Worm (Caenorhabditis elegans) whole organism, L1 larva: ENCODE measurements around the gene F10E9.2.

ENCODE experiments used
- C04F5.9 ChIP-seq: sonication (generic microtip); optimal IDR thresholded peaks from 2 replicates; lab custom pipeline; 2016; ENCODE audit warnings: missing genetic modification characterization, missing compliant biosample characterization
- C16A3.4 ChIP-seq: fragments of 150-350 bp; optimal IDR thresholded peaks from 2 replicates; lab custom pipeline; 2014; ENCODE audit warnings: missing biosample characterization, missing genetic modification characterization
- C34B4.2 ChIP-seq: sonication (generic microtip); optimal IDR thresholded peaks from 2 replicates; lab custom pipeline; 2017; ENCODE audit warnings: mild to moderate bottlenecking, missing genetic modification characterization, missing compliant biosample characterization
- F16B12.6 ChIP-seq: fragments of 150-350 bp; optimal IDR thresholded peaks from 2 replicates; lab custom pipeline; 2014; ENCODE audit warnings: missing biosample characterization, missing genetic modification characterization
- Y116A8C.19 ChIP-seq: sonication (generic microtip); optimal IDR thresholded peaks from 2 replicates; lab custom pipeline; 2016; ENCODE audit warnings: missing compliant biosample characterization, missing genetic modification characterization, borderline replicate concordance
- alr-1 ChIP-seq: fragments of 200-800 bp; sonication (Bioruptor generic); optimal IDR thresholded peaks from 2 replicates; lab custom pipeline; 2018; ENCODE audit warnings: borderline replicate concordance, mild to moderate bottlenecking, missing genetic modification characterization, missing compliant biosample characterization
- ama-1 ChIP-seq: fragments of 150-350 bp; optimal IDR thresholded peaks from 2 replicates; lab custom pipeline; 2014
- blmp-1 ChIP-seq: fragments of 150-350 bp; optimal IDR thresholded peaks from 2 replicates; lab custom pipeline; 2014; ENCODE audit warnings: missing biosample characterization, missing genetic modification characterization
- ceh-88 ChIP-seq: fragments of 200-800 bp; sonication (Bioruptor generic); IDR thresholded peaks from 2 replicates; pipeline ENCODE4 v1.3.6; 2022; ENCODE audit warnings: missing genetic modification characterization, missing compliant biosample characterization
- ceh-90 ChIP-seq: sonication (generic microtip); optimal IDR thresholded peaks from 2 replicates; lab custom pipeline; 2016; ENCODE audit warnings: missing genetic modification characterization, missing compliant biosample characterization
- ces-1 ChIP-seq: fragments of 150-350 bp; optimal IDR thresholded peaks from 2 replicates; lab custom pipeline; 2014; ENCODE audit warnings: missing biosample characterization, missing genetic modification reagents, missing genetic modification characterization
- dpl-1 ChIP-seq, 3 experiments: fragments of 150-350 bp in 2 of 3; sonication (generic microtip) in 1 of 3; optimal IDR thresholded peaks; 2 replicates each; lab custom pipeline; 2014 to 2017; ENCODE audit warnings: missing biosample characterization in 3 of 3, missing genetic modification characterization in 3 of 3, missing genetic modification reagents in 3 of 3
- dsc-1 ChIP-seq: sonication (generic microtip); optimal IDR thresholded peaks from 2 replicates; lab custom pipeline; 2016; ENCODE audit warnings: mild to moderate bottlenecking, missing genetic modification characterization, missing compliant biosample characterization
- efl-1 ChIP-seq, 4 experiments: fragments of 150-350 bp; optimal IDR thresholded peaks in 3 of 4; peaks in 1 of 4; 1 replicate in 1 of 4; 2 replicates in 3 of 4; lab custom pipeline; 2014; ENCODE audit warnings: missing biosample characterization in 2 of 4, missing genetic modification characterization in 2 of 4, missing genetic modification reagents in 2 of 4
- egl-27 ChIP-seq, 2 experiments: fragments of 150-350 bp in 1 of 2; sonication (generic microtip); optimal IDR thresholded peaks; 3 replicates each; lab custom pipeline; 2017 to 2018; ENCODE audit warnings: missing biosample characterization in 2 of 2, missing genetic modification characterization in 2 of 2, missing genetic modification reagents in 2 of 2
- elt-2 ChIP-seq: sonication (generic microtip); optimal IDR thresholded peaks from 2 replicates; lab custom pipeline; 2016; ENCODE audit warnings: missing genetic modification characterization, mild to moderate bottlenecking, inconsistent platforms, missing compliant biosample characterization, missing genetic modification reagents
- elt-3 ChIP-seq, 6 experiments: fragments of 150-350 bp in 1 of 6; sonication (generic microtip); optimal IDR thresholded peaks; 2 replicates each; lab custom pipeline; 2017 to 2018; ENCODE audit warnings: missing biosample characterization in 6 of 6, missing genetic modification characterization in 6 of 6, inconsistent platforms in 1 of 6
- ets-5 ChIP-seq: fragments of 200-800 bp; sonication (Bioruptor generic); IDR thresholded peaks from 2 replicates; pipeline ENCODE4 v1.3.6; 2022; ENCODE audit warnings: missing genetic modification characterization, missing compliant biosample characterization
- fkh-10 ChIP-seq: sonication (generic microtip); optimal IDR thresholded peaks from 2 replicates; lab custom pipeline; 2017; ENCODE audit warnings: missing biosample characterization, missing genetic modification reagents, missing genetic modification characterization
- fkh-8 ChIP-seq: sonication (generic microtip); optimal IDR thresholded peaks from 2 replicates; lab custom pipeline; 2016; ENCODE audit warnings: mild to moderate bottlenecking, missing genetic modification characterization, missing compliant biosample characterization
- fos-1 ChIP-seq: fragments of 150-350 bp; optimal IDR thresholded peaks from 2 replicates; lab custom pipeline; 2014; ENCODE audit warnings: missing biosample characterization, missing genetic modification characterization
- grh-1 ChIP-seq: fragments of 200-800 bp; sonication (Bioruptor generic); IDR thresholded peaks from 2 replicates; pipeline ENCODE4 v1.3.6; 2022; ENCODE audit warnings: missing genetic modification reagents, missing genetic modification characterization, missing compliant biosample characterization
- hlh-17 ChIP-seq: fragments of 200-800 bp; sonication (Bioruptor generic); optimal IDR thresholded peaks from 2 replicates; lab custom pipeline; 2018; ENCODE audit warnings: missing genetic modification characterization, mild to moderate bottlenecking, missing compliant biosample characterization, moderate library complexity, borderline replicate concordance
- hlh-4 ChIP-seq: sonication (generic microtip); optimal IDR thresholded peaks from 2 replicates; lab custom pipeline; 2016; ENCODE audit warnings: mild to moderate bottlenecking, missing genetic modification characterization, missing compliant biosample characterization
- irx-1 ChIP-seq: sonication (generic microtip); optimal IDR thresholded peaks from 2 replicates; lab custom pipeline; 2016; ENCODE audit warnings: missing genetic modification characterization, missing compliant biosample characterization
- isw-1 ChIP-seq: fragments of 200-800 bp; sonication (Bioruptor generic); IDR thresholded peaks from 2 replicates; pipeline ENCODE4 v1.3.6; 2022; ENCODE audit warnings: missing genetic modification characterization, missing compliant biosample characterization
- jun-1 ChIP-seq: fragments of 150-350 bp; optimal IDR thresholded peaks from 2 replicates; lab custom pipeline; 2014; ENCODE audit warnings: missing biosample characterization, missing genetic modification reagents, missing genetic modification characterization
- lin-15B ChIP-seq: fragments of 150-350 bp; sonication (generic microtip); optimal IDR thresholded peaks from 3 replicates; lab custom pipeline; 2014; ENCODE audit warnings: missing biosample characterization, missing genetic modification characterization
- lin-39 ChIP-seq: fragments of 150-350 bp; optimal IDR thresholded peaks from 2 replicates; lab custom pipeline; 2014; ENCODE audit warnings: missing biosample characterization, missing genetic modification reagents, missing genetic modification characterization
- lir-3 ChIP-seq: sonication (generic microtip); optimal IDR thresholded peaks from 2 replicates; lab custom pipeline; 2016; ENCODE audit warnings: mild to moderate bottlenecking, missing genetic modification characterization, moderate library complexity, missing compliant biosample characterization; ENCODE audit not compliant: poor library complexity
- lsy-2 ChIP-seq, 2 experiments: fragments of 150-350 bp; optimal IDR thresholded peaks; 2 replicates each; lab custom pipeline; 2014; ENCODE audit warnings: missing biosample characterization in 2 of 2, missing genetic modification characterization in 2 of 2
- mdl-1 ChIP-seq, 2 experiments: fragments of 150-350 bp; optimal IDR thresholded peaks; 2 replicates each; lab custom pipeline; 2014 to 2017; ENCODE audit warnings: missing biosample characterization in 2 of 2, missing genetic modification characterization in 2 of 2, inconsistent platforms in 1 of 2
- mep-1 ChIP-seq: fragments of 150-350 bp; optimal IDR thresholded peaks from 2 replicates; lab custom pipeline; 2014; ENCODE audit warnings: missing biosample characterization, missing genetic modification characterization
- nhr-11 ChIP-seq: fragments of 150-350 bp; optimal IDR thresholded peaks from 2 replicates; lab custom pipeline; 2014; ENCODE audit warnings: missing biosample characterization, missing genetic modification characterization
- nhr-19 ChIP-seq: fragments of 200-800 bp; sonication (Bioruptor generic); conservative IDR thresholded peaks from 2 replicates; pipeline ENCODE4 v1.3.6; 2022; ENCODE audit warnings: missing genetic modification characterization, missing compliant biosample characterization
- nhr-20 ChIP-seq: sonication (generic microtip); optimal IDR thresholded peaks from 2 replicates; lab custom pipeline; 2016; ENCODE audit warnings: mild to moderate bottlenecking, missing genetic modification characterization, missing compliant biosample characterization
- nhr-237 ChIP-seq: fragments of 150-350 bp; optimal IDR thresholded peaks from 2 replicates; lab custom pipeline; 2014; ENCODE audit warnings: missing biosample characterization, missing genetic modification characterization
- nhr-28 ChIP-seq: fragments of 150-350 bp; optimal IDR thresholded peaks from 2 replicates; lab custom pipeline; 2014; ENCODE audit warnings: missing biosample characterization, missing genetic modification characterization
- nhr-71 ChIP-seq: sonication (generic microtip); optimal IDR thresholded peaks from 2 replicates; lab custom pipeline; 2016; ENCODE audit warnings: mild to moderate bottlenecking, missing genetic modification characterization, moderate library complexity, missing compliant biosample characterization
- nhr-76 ChIP-seq: sonication (generic microtip); optimal IDR thresholded peaks from 2 replicates; lab custom pipeline; 2017; ENCODE audit warnings: missing biosample characterization, missing genetic modification characterization
- nhr-77 ChIP-seq: fragments of 150-350 bp; optimal IDR thresholded peaks from 2 replicates; lab custom pipeline; 2014; ENCODE audit warnings: missing biosample characterization, missing genetic modification characterization
- nhr-84 ChIP-seq: sonication (generic microtip); optimal IDR thresholded peaks from 2 replicates; lab custom pipeline; 2017; ENCODE audit warnings: missing biosample characterization, missing genetic modification characterization
- pqm-1 ChIP-seq: sonication (generic microtip); optimal IDR thresholded peaks from 3 replicates; lab custom pipeline; 2017; ENCODE audit warnings: missing biosample characterization, missing genetic modification characterization
- skn-1 ChIP-seq: fragments of 150-350 bp; optimal IDR thresholded peaks from 2 replicates; lab custom pipeline; 2014; ENCODE audit warnings: missing biosample characterization, missing genetic modification characterization
- snpc-4 ChIP-seq: fragments of 150-350 bp; optimal IDR thresholded peaks from 2 replicates; lab custom pipeline; 2014; ENCODE audit warnings: missing biosample characterization, missing genetic modification characterization
- snu-23 ChIP-seq: sonication (generic microtip); optimal IDR thresholded peaks from 2 replicates; lab custom pipeline; 2016; ENCODE audit warnings: missing genetic modification characterization, missing compliant biosample characterization
- tbx-2 ChIP-seq: sonication (generic microtip); optimal IDR thresholded peaks from 2 replicates; lab custom pipeline; 2016; ENCODE audit warnings: missing genetic modification characterization, missing compliant biosample characterization
- tlp-1 ChIP-seq: fragments of 150-350 bp; optimal IDR thresholded peaks from 2 replicates; lab custom pipeline; 2014; ENCODE audit warnings: missing biosample characterization, missing genetic modification characterization
- unc-86 ChIP-seq: sonication (generic microtip); optimal IDR thresholded peaks from 2 replicates; lab custom pipeline; 2016; ENCODE audit warnings: missing genetic modification characterization, missing compliant biosample characterization
- xbp-1 ChIP-seq: sonication (generic microtip); optimal IDR thresholded peaks from 2 replicates; lab custom pipeline; 2016; ENCODE audit warnings: missing genetic modification characterization, missing compliant biosample characterization
- zag-1 ChIP-seq: fragments of 150-350 bp; optimal IDR thresholded peaks from 2 replicates; lab custom pipeline; 2014; ENCODE audit warnings: missing biosample characterization, missing genetic modification characterization
- ztf-11 ChIP-seq, 2 experiments: sonication (generic microtip); optimal IDR thresholded peaks; 2 replicates each; lab custom pipeline; 2016 to 2017; ENCODE audit warnings: missing genetic modification characterization in 2 of 2, missing biosample characterization in 1 of 2, missing compliant biosample characterization in 1 of 2

Gene F10E9.2

ce11 chrIII:8310239-8311057 lies 2.0 kb upstream of the F10E9.2 start, which contains the start of gene F10E9.3:
F10E9.3 (plus strand) TSS chrIII:8311007.
- TF ChIP-seq blmp-1 (peak; percentile 50), Y116A8C.19 (tag; lab: Kevin White, UChicago) (no peak), nhr-71 (tag; lab: Kevin White, UChicago) (no peak), jun-1 (tag; lab: Kevin White, UChicago) (no peak), ceh-90 (tag; lab: Kevin White, UChicago) (no peak), alr-1 (no peak), mep-1 (tag; lab: Kevin White, UChicago) (no peak), elt-2 (tag; lab: Kevin White, UChicago) (no peak), nhr-20 (tag; lab: Kevin White, UChicago) (no peak), elt-3 (tag; optimal IDR thresholded peaks at IDR 0.05; lab: Kevin White, UChicago) (no peak), tbx-2 (tag; lab: Kevin White, UChicago) (no peak), lir-3 (no peak), ama-1 (lab: Kevin White, UChicago) (no peak), nhr-76 (tag; lab: Kevin White, UChicago) (no peak), efl-1 (optimal IDR thresholded peaks at IDR 0.05; lab: Kevin White, UChicago) (peak; percentile 42 to 58), efl-1 (GFP tag; optimal IDR thresholded peaks at IDR 0.05 in 1 of 2; lab: Kevin White, UChicago) (peak; percentile 16 to 86), lsy-2 (tag; optimal IDR thresholded peaks at IDR 0.05; lab: Kevin White, UChicago) (peak; percentile 80 to 97), fos-1 (tag; lab: Kevin White, UChicago) (no peak), ztf-11 (tag; optimal IDR thresholded peaks at IDR 0.05; lab: Kevin White, UChicago) (no peak), nhr-237 (no peak), C16A3.4 (tag; lab: Kevin White, UChicago) (peak; percentile 3), dsc-1 (tag; lab: Kevin White, UChicago) (no peak), pqm-1 (tag; lab: Kevin White, UChicago) (no peak), nhr-84 (tag; lab: Kevin White, UChicago) (no peak), snu-23 (GFP tag; lab: Kevin White, UChicago) (peak; percentile 23), irx-1 (tag; lab: Kevin White, UChicago) (no peak), hlh-17 (no peak), ceh-88 (GFP tag; lab: Robert Waterston, UW) (no peak), lin-39 (tag; lab: Kevin White, UChicago) (no peak), lin-15B (tag; lab: Kevin White, UChicago) (no peak), snpc-4 (tag; lab: Kevin White, UChicago) (no peak), mdl-1 (tag; optimal IDR thresholded peaks at IDR 0.05; lab: Kevin White, UChicago) (no peak), xbp-1 (tag; lab: Kevin White, UChicago) (no peak), skn-1 (tag; lab: Kevin White, UChicago) (peak; percentile 21), C04F5.9 (tag; lab: Kevin White, UChicago) (no peak), tlp-1 (tag; lab: Kevin White, UChicago) (no peak), nhr-11 (tag; lab: Kevin White, UChicago) (no peak), fkh-10 (GFP tag; lab: Kevin White, UChicago) (no peak), fkh-8 (tag; lab: Kevin White, UChicago) (no peak), nhr-19 (no peak), ces-1 (GFP tag; lab: Kevin White, UChicago) (no peak), zag-1 (tag; lab: Kevin White, UChicago) (no peak), egl-27 (tag; optimal IDR thresholded peaks at IDR 0.05; lab: Kevin White, UChicago) (no peak), nhr-77 (no peak), F16B12.6 (tag; lab: Kevin White, UChicago) (no peak), isw-1 (no peak), dpl-1 (GFP tag; optimal IDR thresholded peaks at IDR 0.05; lab: Kevin White, UChicago) (peak in 2 of 3 experiments; percentile 36 to 55), C34B4.2 (tag; lab: Kevin White, UChicago) (no peak), nhr-28 (no peak), unc-86 (tag; lab: Kevin White, UChicago) (no peak), hlh-4 (tag; lab: Kevin White, UChicago) (no peak), grh-1 (GFP tag; lab: Robert Waterston, UW) (no peak), ets-5 (GFP tag; lab: Robert Waterston, UW) (no peak)
